Worm (Caenorhabditis elegans) whole organism, late embryonic: ENCODE measurements around the gene W08E12.5.

ENCODE experiments used
- C08G9.2 ChIP-seq: sonication (generic microtip); optimal IDR thresholded peaks from 2 replicates; lab custom pipeline; 2016; ENCODE audit warnings: mild to moderate bottlenecking, missing genetic modification characterization, moderate library complexity, missing compliant biosample characterization
- F13H6.1 ChIP-seq: sonication (generic microtip); optimal IDR thresholded peaks from 2 replicates; lab custom pipeline; 2016; ENCODE audit warnings: missing genetic modification characterization, missing compliant biosample characterization
- K02D7.2 ChIP-seq: sonication (generic microtip); optimal IDR thresholded peaks from 2 replicates; lab custom pipeline; 2017; ENCODE audit warnings: mild to moderate bottlenecking, missing genetic modification characterization, missing compliant biosample characterization
- K09A11.1 ChIP-seq: sonication (generic microtip); optimal IDR thresholded peaks from 2 replicates; lab custom pipeline; 2017; ENCODE audit warnings: antibody characterized with exemption, mild to moderate bottlenecking, missing genetic modification characterization, missing compliant biosample characterization; ENCODE audit not compliant: insufficient read depth
- T23F11.4 ChIP-seq: fragments of 200-800 bp; sonication (Bioruptor generic); optimal IDR thresholded peaks from 2 replicates; lab custom pipeline; 2018; ENCODE audit warnings: mild to moderate bottlenecking, missing genetic modification characterization, missing compliant biosample characterization
- ahr-1 ChIP-seq: sonication (generic microtip); optimal IDR thresholded peaks from 2 replicates; lab custom pipeline; 2016; ENCODE audit warnings: missing genetic modification characterization, missing compliant biosample characterization
- ama-1 ChIP-seq: fragments of 150-350 bp; optimal IDR thresholded peaks from 2 replicates; lab custom pipeline; 2014
- ceh-14 ChIP-seq: sonication (generic microtip); optimal IDR thresholded peaks from 2 replicates; lab custom pipeline; 2016; ENCODE audit warnings: missing genotype, missing genetic modification characterization, missing compliant biosample characterization
- ceh-18 ChIP-seq: sonication (generic microtip); optimal IDR thresholded peaks from 2 replicates; lab custom pipeline; 2016; ENCODE audit warnings: missing genetic modification characterization, missing compliant biosample characterization
- ceh-19 ChIP-seq: fragments of 200-800 bp; sonication (Bioruptor generic); optimal IDR thresholded peaks from 2 replicates; lab custom pipeline; 2018; ENCODE audit warnings: mild to moderate bottlenecking, missing genetic modification characterization, missing compliant biosample characterization
- ceh-2 ChIP-seq: sonication (generic microtip); optimal IDR thresholded peaks from 2 replicates; lab custom pipeline; 2016; ENCODE audit warnings: missing genotype, missing genetic modification characterization, missing compliant biosample characterization
- ceh-22 ChIP-seq: sonication (generic microtip); optimal IDR thresholded peaks from 2 replicates; lab custom pipeline; 2017; ENCODE audit warnings: missing biosample characterization, missing genetic modification characterization
- ceh-24 ChIP-seq: sonication (generic microtip); optimal IDR thresholded peaks from 2 replicates; lab custom pipeline; 2016; ENCODE audit warnings: mild to moderate bottlenecking, missing genetic modification characterization, missing compliant biosample characterization
- ceh-48 ChIP-seq: sonication (generic microtip); optimal IDR thresholded peaks from 2 replicates; lab custom pipeline; 2016; ENCODE audit warnings: missing genetic modification characterization, inconsistent platforms, missing compliant biosample characterization
- ceh-6 ChIP-seq: fragments of 200-800 bp; sonication (Bioruptor generic); optimal IDR thresholded peaks from 2 replicates; lab custom pipeline; 2018; ENCODE audit warnings: mild to moderate bottlenecking, missing genetic modification characterization, missing compliant biosample characterization
- ceh-9 ChIP-seq: sonication (generic microtip); optimal IDR thresholded peaks from 2 replicates; lab custom pipeline; 2016; ENCODE audit warnings: mild to moderate bottlenecking, missing genetic modification characterization, inconsistent platforms, missing compliant biosample characterization
- che-1 ChIP-seq: sonication (generic microtip); optimal IDR thresholded peaks from 2 replicates; lab custom pipeline; 2016; ENCODE audit warnings: mild to moderate bottlenecking, missing genetic modification characterization, missing compliant biosample characterization
- dve-1 ChIP-seq: sonication (generic microtip); optimal IDR thresholded peaks from 2 replicates; lab custom pipeline; 2017; ENCODE audit warnings: antibody characterized with exemption, mild to moderate bottlenecking, missing genetic modification characterization, missing compliant biosample characterization
- elt-2 ChIP-seq: sonication (generic microtip); optimal IDR thresholded peaks from 2 replicates; lab custom pipeline; 2016; ENCODE audit warnings: missing genetic modification reagents, missing genetic modification characterization, missing compliant biosample characterization
- elt-4 ChIP-seq: sonication (generic microtip); optimal IDR thresholded peaks from 2 replicates; lab custom pipeline; 2016; ENCODE audit warnings: missing genetic modification characterization, missing compliant biosample characterization
- ets-4 ChIP-seq: sonication (generic microtip); optimal IDR thresholded peaks from 2 replicates; lab custom pipeline; 2016; ENCODE audit warnings: missing genetic modification characterization, missing compliant biosample characterization
- eyg-1 ChIP-seq: sonication (generic microtip); optimal IDR thresholded peaks from 2 replicates; lab custom pipeline; 2016; ENCODE audit warnings: missing genotype, missing genetic modification characterization, missing compliant biosample characterization
- fax-1 ChIP-seq: sonication (generic microtip); optimal IDR thresholded peaks from 2 replicates; lab custom pipeline; 2016; ENCODE audit warnings: missing genotype, missing genetic modification characterization, missing compliant biosample characterization
- fkh-10 ChIP-seq: fragments of 150-350 bp; optimal IDR thresholded peaks from 2 replicates; lab custom pipeline; 2014; ENCODE audit warnings: missing biosample characterization, missing genetic modification reagents, missing genetic modification characterization
- fkh-6 ChIP-seq: sonication (generic microtip); optimal IDR thresholded peaks from 2 replicates; lab custom pipeline; 2016; ENCODE audit warnings: missing genetic modification characterization, missing compliant biosample characterization
- gmeb-2 ChIP-seq: sonication (generic microtip); optimal IDR thresholded peaks from 2 replicates; lab custom pipeline; 2016; ENCODE audit warnings: missing genetic modification characterization, inconsistent platforms, missing compliant biosample characterization
- hlh-13 ChIP-seq: fragments of 200-800 bp; sonication (Bioruptor generic); optimal IDR thresholded peaks from 2 replicates; lab custom pipeline; 2018; ENCODE audit warnings: mild to moderate bottlenecking, missing genetic modification characterization, missing compliant biosample characterization
- hlh-30 ChIP-seq: sonication (generic microtip); optimal IDR thresholded peaks from 2 replicates; lab custom pipeline; 2017; ENCODE audit warnings: antibody characterized with exemption, missing genetic modification characterization, missing compliant biosample characterization; ENCODE audit not compliant: insufficient read depth
- hlh-8 ChIP-seq: sonication (generic microtip); optimal IDR thresholded peaks from 2 replicates; lab custom pipeline; 2016; ENCODE audit warnings: missing genotype, missing genetic modification characterization, missing compliant biosample characterization
- nfya-1 ChIP-seq: sonication (generic microtip); optimal IDR thresholded peaks from 2 replicates; lab custom pipeline; 2017; ENCODE audit warnings: missing genetic modification characterization, mild to moderate bottlenecking, missing compliant biosample characterization, antibody characterized with exemption, moderate library complexity
- nhr-232 ChIP-seq: sonication (generic microtip); optimal IDR thresholded peaks from 2 replicates; lab custom pipeline; 2016; ENCODE audit warnings: missing genetic modification characterization, missing compliant biosample characterization
- npax-4 ChIP-seq: sonication (generic microtip); optimal IDR thresholded peaks from 2 replicates; lab custom pipeline; 2016; ENCODE audit warnings: missing genetic modification characterization, missing compliant biosample characterization
- odd-2 ChIP-seq: sonication (generic microtip); optimal IDR thresholded peaks from 2 replicates; lab custom pipeline; 2017; ENCODE audit warnings: antibody characterized with exemption, mild to moderate bottlenecking, missing genetic modification characterization, missing compliant biosample characterization
- pag-3 ChIP-seq: sonication (generic microtip); optimal IDR thresholded peaks from 2 replicates; lab custom pipeline; 2016; ENCODE audit warnings: missing compliant biosample characterization, missing genetic modification characterization, borderline replicate concordance
- pat-9 ChIP-seq: fragments of 200-800 bp; sonication (Bioruptor generic); optimal IDR thresholded peaks from 2 replicates; lab custom pipeline; 2018; ENCODE audit warnings: mild to moderate bottlenecking, missing genetic modification characterization, moderate library complexity, missing compliant biosample characterization
- pax-1 ChIP-seq: fragments of 150-350 bp; optimal IDR thresholded peaks from 2 replicates; lab custom pipeline; 2014; ENCODE audit warnings: missing biosample characterization, missing genetic modification characterization
- pha-2 ChIP-seq: sonication (generic microtip); optimal IDR thresholded peaks from 2 replicates; lab custom pipeline; 2017; ENCODE audit warnings: mild to moderate bottlenecking, missing genetic modification characterization, missing compliant biosample characterization
- pqm-1 ChIP-seq: sonication (generic microtip); optimal IDR thresholded peaks from 2 replicates; lab custom pipeline; 2016; ENCODE audit warnings: missing genetic modification characterization, missing compliant biosample characterization
- ref-2 ChIP-seq: sonication (generic microtip); optimal IDR thresholded peaks from 2 replicates; lab custom pipeline; 2016; ENCODE audit warnings: missing genetic modification characterization, missing compliant biosample characterization
- sdc-2 ChIP-seq: sonication (generic microtip); optimal IDR thresholded peaks from 2 replicates; lab custom pipeline; 2016; ENCODE audit warnings: missing genotype, missing genetic modification characterization, missing compliant biosample characterization
- sox-4 ChIP-seq: sonication (generic microtip); optimal IDR thresholded peaks from 2 replicates; lab custom pipeline; 2017; ENCODE audit warnings: mild to moderate bottlenecking, missing genetic modification characterization, inconsistent platforms, missing compliant biosample characterization
- tbx-2 ChIP-seq: sonication (generic microtip); optimal IDR thresholded peaks from 2 replicates; lab custom pipeline; 2016; ENCODE audit warnings: missing genetic modification characterization, missing compliant biosample characterization
- unc-55 ChIP-seq: sonication (generic microtip); optimal IDR thresholded peaks from 2 replicates; lab custom pipeline; 2017; ENCODE audit warnings: missing biosample characterization, missing genetic modification reagents, missing genetic modification characterization
- zip-5 ChIP-seq: sonication (generic microtip); optimal IDR thresholded peaks from 2 replicates; lab custom pipeline; 2016; ENCODE audit warnings: missing genetic modification characterization, missing compliant biosample characterization

W08E12.5 gene

DNA sequence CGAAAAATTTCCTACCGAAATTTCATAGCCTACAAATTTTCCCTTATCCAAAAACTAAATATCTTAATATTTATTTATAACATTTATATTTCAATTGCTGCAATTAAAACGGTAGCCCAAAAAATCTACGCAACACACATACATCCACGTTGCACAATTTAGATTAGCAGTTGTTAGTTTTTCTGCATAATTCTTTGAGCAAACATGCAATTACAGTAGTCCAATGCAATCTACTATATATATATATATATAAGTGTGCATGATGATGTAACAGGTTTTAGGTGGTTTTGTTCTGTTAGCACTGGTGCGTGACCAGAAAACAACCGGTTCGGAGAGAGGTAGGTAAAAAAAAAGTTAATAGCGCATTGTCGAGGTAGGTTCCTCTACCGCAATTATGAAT is 29.2 kb upstream of the W08E12.5 start:
- TF ChIP-seq sdc-2: no peak
- no peak for TF ChIP-seq dve-1
- no peak for TF ChIP-seq tbx-2 (tag; lab: Kevin White, UChicago)
- TF ChIP-seq ahr-1 (tag; lab: Kevin White, UChicago): no peak
- no peak for TF ChIP-seq elt-4 (tag; lab: Kevin White, UChicago)
- TF ChIP-seq zip-5: no peak
- no peak for TF ChIP-seq pqm-1
- no peak for TF ChIP-seq nhr-232 (tag; lab: Kevin White, UChicago)
- TF ChIP-seq che-1 (tag; lab: Kevin White, UChicago): no peak
- TF ChIP-seq hlh-8: no peak
- TF ChIP-seq ceh-2: no peak
- TF ChIP-seq pha-2 (tag; lab: Kevin White, UChicago): no peak
- no peak for TF ChIP-seq gmeb-2 (tag; lab: Kevin White, UChicago)
- no peak for TF ChIP-seq ceh-18 (tag; lab: Kevin White, UChicago)
- TF ChIP-seq hlh-13 (GFP tag; lab: Kevin White, UChicago): no peak
- no peak for TF ChIP-seq eyg-1 (tag; lab: Kevin White, UChicago)
- TF ChIP-seq sox-4 (tag; lab: Kevin White, UChicago): no peak
- TF ChIP-seq hlh-30: no peak
- no peak for TF ChIP-seq pax-1 (tag; lab: Kevin White, UChicago)

DNA sequence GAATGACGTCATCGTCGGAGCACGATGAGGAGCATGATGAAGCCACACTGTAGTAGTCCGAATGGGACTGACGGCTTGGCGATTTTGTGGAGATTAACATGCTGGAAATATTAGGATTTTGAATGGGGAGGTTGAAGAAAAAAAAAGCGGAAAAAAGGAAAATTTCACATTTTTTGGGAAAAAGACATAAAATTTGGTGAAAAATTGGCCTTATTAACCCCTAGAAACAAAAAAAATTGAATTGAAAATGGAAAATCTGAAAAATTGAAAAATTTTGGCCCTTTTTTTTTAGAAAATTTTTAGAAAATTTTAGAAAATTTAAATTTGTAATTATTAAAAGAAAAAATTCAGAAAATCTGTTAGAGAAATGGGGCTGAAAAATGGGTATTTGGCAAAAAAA is 27.3 kb upstream of the W08E12.5 start, which contains the start of gene T26C12.3:
TSS of gene T26C12.3 (minus strand) at position 101 of the 400 bp plus-strand sequence.
- TF ChIP-seq pat-9 (tag; lab: Kevin White, UChicago): no peak
- TF ChIP-seq gmeb-2 (tag; lab: Kevin White, UChicago): no peak
- TF ChIP-seq ceh-48 (tag; lab: Kevin White, UChicago): no peak
- TF ChIP-seq sox-4 (tag; lab: Kevin White, UChicago): no peak
- no peak for TF ChIP-seq K09A11.1 (tag; lab: Kevin White, UChicago)
- TF ChIP-seq hlh-13 (GFP tag; lab: Kevin White, UChicago): no peak
- TF ChIP-seq npax-4: no peak
- no peak for TF ChIP-seq ahr-1 (tag; lab: Kevin White, UChicago)
- TF ChIP-seq nfya-1 (tag; lab: Kevin White, UChicago): no peak
- TF ChIP-seq fkh-6: no peak
- TF ChIP-seq ceh-18 (tag; lab: Kevin White, UChicago): no peak
- TF ChIP-seq C08G9.2 (tag; lab: Kevin White, UChicago): no peak

DNA sequence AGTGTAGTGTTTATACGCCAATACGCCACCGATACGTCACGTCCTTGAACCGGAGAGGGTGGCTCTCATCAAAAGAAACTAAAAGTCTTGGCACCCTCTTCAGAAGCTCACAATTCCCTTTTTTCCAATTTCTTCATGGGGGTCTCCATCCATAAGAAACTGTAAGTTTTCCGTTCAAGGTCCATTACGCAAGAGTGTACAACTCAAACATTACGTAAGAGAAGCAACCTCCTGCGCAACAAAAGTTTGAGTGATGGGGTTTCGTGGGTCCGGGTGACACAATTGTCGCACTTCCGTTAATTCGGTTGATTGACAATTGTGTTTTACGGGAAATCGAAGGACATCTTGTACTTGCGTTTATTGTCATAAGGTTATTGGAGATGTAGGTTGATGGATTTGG is 21.8 kb upstream of the W08E12.5 start:
- TF ChIP-seq ceh-19 (no peak), ref-2 (tag; lab: Kevin White, UChicago) (peak; percentile 21), unc-55 (GFP tag; lab: Kevin White, UChicago) (peak; percentile 62)

DNA sequence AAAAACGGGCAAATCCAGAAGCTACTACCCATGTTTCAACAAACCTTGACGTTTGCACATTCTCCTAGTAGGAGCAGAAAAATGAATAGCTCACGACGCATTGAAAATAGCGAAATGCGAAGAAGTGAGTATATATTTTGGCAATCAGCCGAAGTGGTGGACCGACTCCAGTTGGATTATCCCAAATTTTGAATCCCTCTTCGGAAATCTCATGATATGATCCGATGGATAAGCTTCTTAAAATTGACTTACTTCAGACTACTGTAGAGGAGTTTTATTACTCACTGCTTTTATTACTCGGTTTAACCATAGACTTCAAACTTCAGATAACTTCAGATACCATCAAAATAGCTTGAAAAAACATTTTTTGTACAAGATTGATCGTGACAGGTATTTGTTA is 11.4 kb upstream of the W08E12.5 start, which contains the start of gene gcy-23:
TSS of gene gcy-23 (minus strand) at position 101 of the 400 bp plus-strand sequence.
- TF ChIP-seq pqm-1: no peak
- no peak for TF ChIP-seq ceh-24 (tag; lab: Kevin White, UChicago)
- no peak for TF ChIP-seq ama-1 (lab: Kevin White, UChicago)

DNA sequence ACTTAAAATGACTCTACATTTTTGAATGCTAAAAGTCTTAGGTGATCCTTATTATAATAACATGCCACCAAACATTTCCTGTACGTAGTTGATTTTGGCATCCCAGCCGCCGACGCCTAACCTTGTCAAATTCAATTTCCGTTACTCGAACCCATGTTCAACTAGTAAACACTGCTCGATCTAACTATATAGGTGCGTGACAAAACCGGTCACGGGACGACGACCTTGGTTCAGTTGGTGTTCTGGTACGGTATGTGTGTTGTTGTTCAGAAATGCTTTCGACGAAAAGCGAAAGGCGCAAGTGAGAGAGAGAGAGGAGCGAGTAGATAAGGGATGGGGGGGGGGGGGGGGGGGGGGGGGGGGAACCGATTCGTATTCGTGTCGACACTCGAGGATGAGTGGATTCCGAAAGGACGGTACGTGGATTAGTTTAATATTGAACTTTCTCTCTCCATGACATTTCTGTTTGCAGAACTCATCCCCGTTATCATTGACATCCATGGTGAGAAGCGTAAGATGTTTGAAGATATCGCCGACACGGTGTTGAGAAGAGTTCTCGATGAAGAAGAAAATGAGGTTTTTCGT is 8.5 kb upstream of the W08E12.5 start, which contains the start of gene W08E12.8:
TSS of gene W08E12.8 (plus strand) at position 395 of the 585 bp plus-strand sequence.
- TF ChIP-seq pag-3: no peak
- TF ChIP-seq T23F11.4 (GFP tag; lab: Kevin White, UChicago): no peak
- TF ChIP-seq ceh-9 (tag; lab: Kevin White, UChicago): no peak
- no peak for TF ChIP-seq ceh-14 (tag; lab: Kevin White, UChicago)
- TF ChIP-seq sox-4 (tag; lab: Kevin White, UChicago): no peak
- TF ChIP-seq ref-2 (tag; lab: Kevin White, UChicago): no peak
- TF ChIP-seq odd-2 (tag; lab: Kevin White, UChicago): no peak
- TF ChIP-seq K02D7.2: no peak
- TF ChIP-seq ceh-18 (tag; lab: Kevin White, UChicago): no peak
- no peak for TF ChIP-seq ceh-24 (tag; lab: Kevin White, UChicago)
- TF ChIP-seq ceh-6: no peak
- TF ChIP-seq hlh-8: no peak
- no peak for TF ChIP-seq F13H6.1 (tag; lab: Kevin White, UChicago)
- no peak for TF ChIP-seq ceh-22 (tag; lab: Kevin White, UChicago)
- no peak for TF ChIP-seq elt-2 (tag; lab: Kevin White, UChicago)
- no peak for TF ChIP-seq ets-4 (tag; lab: Kevin White, UChicago)
- no peak for TF ChIP-seq ahr-1 (tag; lab: Kevin White, UChicago)
- TF ChIP-seq fkh-10 (GFP tag; lab: Kevin White, UChicago): no peak
- TF ChIP-seq fax-1: no peak
